Fruit fly (Drosophila melanogaster): ENCODE results near the gene djl.

The djl gene

DNA sequence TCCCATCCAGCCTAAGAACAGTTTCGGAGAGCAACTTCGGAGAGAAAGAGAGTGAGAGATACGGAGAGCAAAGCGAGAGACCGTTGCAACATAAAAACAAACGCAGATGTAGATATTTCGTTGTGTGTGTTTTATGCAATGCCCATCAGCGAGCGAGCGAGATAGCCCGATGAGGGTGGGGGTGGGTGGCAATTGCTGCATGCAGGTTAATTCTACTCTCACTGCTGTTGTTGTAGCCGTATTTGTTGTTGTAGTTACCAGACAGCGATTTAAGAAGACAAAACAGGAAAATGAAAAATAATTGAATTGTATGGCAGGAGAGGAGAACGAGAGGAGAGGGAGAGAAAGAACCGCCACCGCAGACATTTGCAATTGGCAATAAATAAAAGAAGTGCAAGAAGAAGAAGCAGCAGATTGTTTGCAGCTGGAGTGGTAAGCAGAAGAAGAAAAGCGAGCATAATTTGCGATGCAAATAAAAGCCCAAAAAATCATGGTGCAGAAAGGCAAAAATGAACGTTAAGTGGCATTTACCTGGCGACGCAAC, 49.3 kb downstream of the djl start (continued):
- TF ChIP-seq dac (GFP tag; optimal IDR thresholded peaks at IDR 0.05) (no peak), CG8119 (GFP tag; IDR thresholded peaks at IDR 0.05) (peak; percentile 31; the same call in 1 of the 3 replicates), fd85E (GFP tag; optimal IDR thresholded peaks at IDR 0.05) (no peak)

DNA sequence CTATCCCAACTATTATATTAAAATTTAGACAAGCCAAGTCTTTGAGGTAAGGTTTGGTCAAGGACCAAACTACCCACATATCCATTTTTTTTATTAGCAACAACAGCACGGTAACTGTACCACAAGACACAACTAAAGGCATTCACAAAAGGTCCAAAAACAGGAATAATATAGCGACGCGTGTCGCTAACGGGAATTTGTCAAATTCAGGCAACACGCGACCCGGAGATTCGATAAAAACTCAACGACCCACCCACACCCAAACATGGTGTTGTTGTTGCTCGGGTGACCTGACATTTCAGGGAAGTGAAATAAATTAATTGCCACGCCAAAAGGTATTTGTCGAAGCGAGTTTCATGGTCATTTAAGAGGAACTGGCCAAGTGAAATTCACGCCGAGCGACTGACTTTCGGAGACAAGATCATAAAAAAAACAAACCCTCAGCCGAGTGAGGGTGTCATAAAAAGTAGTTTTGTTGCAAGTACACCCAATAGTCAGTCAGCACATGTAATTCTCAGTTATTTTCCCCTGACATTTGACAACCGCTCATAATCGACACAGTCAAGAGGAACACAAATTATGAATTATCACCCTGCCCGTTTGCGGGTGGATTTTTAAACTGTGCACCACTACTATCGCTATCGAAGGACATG, 50.8 kb downstream of the djl start:
- no peak for TF ChIP-seq acj6 (GFP tag; optimal IDR thresholded peaks at IDR 0.05)
- no peak for TF ChIP-seq achi (GFP tag; optimal IDR thresholded peaks at IDR 0.05)
- no peak for TF ChIP-seq Gug (GFP tag; IDR thresholded peaks at IDR 0.05)
- TF ChIP-seq CG6792 (GFP tag; optimal IDR thresholded peaks at IDR 0.05) = no peak
- TF ChIP-seq CG6163 (GFP tag; IDR thresholded peaks at IDR 0.05) = no peak
- TF ChIP-seq Sox15 (GFP tag; optimal IDR thresholded peaks at IDR 0.05) = no peak
- no peak for TF ChIP-seq eg (GFP tag; IDR thresholded peaks at IDR 0.05)
- no peak for TF ChIP-seq fd85E (GFP tag; optimal IDR thresholded peaks at IDR 0.05)
- TF ChIP-seq Ets21C (GFP tag; optimal IDR thresholded peaks at IDR 0.05) = no peak
- no peak for TF ChIP-seq CG6276 (GFP tag; optimal IDR thresholded peaks at IDR 0.05)
- TF ChIP-seq spab (GFP tag; optimal IDR thresholded peaks at IDR 0.05) = no peak
- no peak for TF ChIP-seq fd59A (GFP tag; optimal IDR thresholded peaks at IDR 0.05)
